Worm (Caenorhabditis elegans) whole organism, late embryonic: ENCODE measurements around the gene F13A2.9.

Source experiments
- C08G9.2 ChIP-seq: sonication (generic microtip); optimal IDR thresholded peaks from 2 replicates; lab custom pipeline; 2016; ENCODE audit warnings: mild to moderate bottlenecking, missing genetic modification characterization, moderate library complexity, missing compliant biosample characterization
- C38D4.7 ChIP-seq: fragments of 200-800 bp; sonication (Bioruptor generic); optimal IDR thresholded peaks from 2 replicates; lab custom pipeline; 2018; ENCODE audit warnings: mild to moderate bottlenecking, missing genetic modification characterization, moderate library complexity, missing compliant biosample characterization
- F13H6.1 ChIP-seq: sonication (generic microtip); optimal IDR thresholded peaks from 2 replicates; lab custom pipeline; 2016; ENCODE audit warnings: missing genetic modification characterization, missing compliant biosample characterization
- K02D7.2 ChIP-seq: sonication (generic microtip); optimal IDR thresholded peaks from 2 replicates; lab custom pipeline; 2017; ENCODE audit warnings: mild to moderate bottlenecking, missing genetic modification characterization, missing compliant biosample characterization
- K09A11.1 ChIP-seq: sonication (generic microtip); optimal IDR thresholded peaks from 2 replicates; lab custom pipeline; 2017; ENCODE audit warnings: antibody characterized with exemption, mild to moderate bottlenecking, missing genetic modification characterization, missing compliant biosample characterization; ENCODE audit not compliant: insufficient read depth
- ahr-1 ChIP-seq: sonication (generic microtip); optimal IDR thresholded peaks from 2 replicates; lab custom pipeline; 2016; ENCODE audit warnings: missing genetic modification characterization, missing compliant biosample characterization
- ceh-14 ChIP-seq: sonication (generic microtip); optimal IDR thresholded peaks from 2 replicates; lab custom pipeline; 2016; ENCODE audit warnings: missing genotype, missing genetic modification characterization, missing compliant biosample characterization
- ceh-18 ChIP-seq: sonication (generic microtip); optimal IDR thresholded peaks from 2 replicates; lab custom pipeline; 2016; ENCODE audit warnings: missing genetic modification characterization, missing compliant biosample characterization
- ceh-19 ChIP-seq: fragments of 200-800 bp; sonication (Bioruptor generic); optimal IDR thresholded peaks from 2 replicates; lab custom pipeline; 2018; ENCODE audit warnings: mild to moderate bottlenecking, missing genetic modification characterization, missing compliant biosample characterization
- ceh-22 ChIP-seq: sonication (generic microtip); optimal IDR thresholded peaks from 2 replicates; lab custom pipeline; 2017; ENCODE audit warnings: missing biosample characterization, missing genetic modification characterization
- ceh-31 ChIP-seq: sonication (generic microtip); optimal IDR thresholded peaks from 2 replicates; lab custom pipeline; 2016; ENCODE audit warnings: missing genetic modification characterization, missing compliant biosample characterization
- ceh-45 ChIP-seq: fragments of 200-800 bp; sonication (Bioruptor generic); IDR thresholded peaks from 2 replicates; pipeline ENCODE4 v1.3.6; 2022; ENCODE audit warnings: missing genetic modification reagents, missing genetic modification characterization, missing compliant biosample characterization
- ceh-48 ChIP-seq: sonication (generic microtip); optimal IDR thresholded peaks from 2 replicates; lab custom pipeline; 2016; ENCODE audit warnings: missing genetic modification characterization, inconsistent platforms, missing compliant biosample characterization
- ceh-6 ChIP-seq: fragments of 200-800 bp; sonication (Bioruptor generic); optimal IDR thresholded peaks from 2 replicates; lab custom pipeline; 2018; ENCODE audit warnings: mild to moderate bottlenecking, missing genetic modification characterization, missing compliant biosample characterization
- ceh-9 ChIP-seq: sonication (generic microtip); optimal IDR thresholded peaks from 2 replicates; lab custom pipeline; 2016; ENCODE audit warnings: mild to moderate bottlenecking, missing genetic modification characterization, inconsistent platforms, missing compliant biosample characterization
- dve-1 ChIP-seq: sonication (generic microtip); optimal IDR thresholded peaks from 2 replicates; lab custom pipeline; 2017; ENCODE audit warnings: antibody characterized with exemption, mild to moderate bottlenecking, missing genetic modification characterization, missing compliant biosample characterization
- elt-2 ChIP-seq: sonication (generic microtip); optimal IDR thresholded peaks from 2 replicates; lab custom pipeline; 2016; ENCODE audit warnings: missing genetic modification reagents, missing genetic modification characterization, missing compliant biosample characterization
- fkh-10 ChIP-seq: fragments of 150-350 bp; optimal IDR thresholded peaks from 2 replicates; lab custom pipeline; 2014; ENCODE audit warnings: missing biosample characterization, missing genetic modification reagents, missing genetic modification characterization
- fkh-6 ChIP-seq: sonication (generic microtip); optimal IDR thresholded peaks from 2 replicates; lab custom pipeline; 2016; ENCODE audit warnings: missing genetic modification characterization, missing compliant biosample characterization
- hlh-15 ChIP-seq: sonication (generic microtip); optimal IDR thresholded peaks from 2 replicates; lab custom pipeline; 2016; ENCODE audit warnings: missing genetic modification characterization, missing compliant biosample characterization
- hlh-30 ChIP-seq: sonication (generic microtip); optimal IDR thresholded peaks from 2 replicates; lab custom pipeline; 2017; ENCODE audit warnings: antibody characterized with exemption, missing genetic modification characterization, missing compliant biosample characterization; ENCODE audit not compliant: insufficient read depth
- hlh-8 ChIP-seq: sonication (generic microtip); optimal IDR thresholded peaks from 2 replicates; lab custom pipeline; 2016; ENCODE audit warnings: missing genotype, missing genetic modification characterization, missing compliant biosample characterization
- lin-11 ChIP-seq: fragments of 200-800 bp; sonication (Bioruptor generic); optimal IDR thresholded peaks from 2 replicates; lab custom pipeline; 2018; ENCODE audit warnings: mild to moderate bottlenecking, missing genetic modification characterization, missing compliant biosample characterization
- madf-2 ChIP-seq: sonication (generic microtip); optimal IDR thresholded peaks from 2 replicates; lab custom pipeline; 2017; ENCODE audit warnings: missing genetic modification characterization, missing compliant biosample characterization
- mec-3 ChIP-seq: sonication (generic microtip); optimal IDR thresholded peaks from 2 replicates; lab custom pipeline; 2016; ENCODE audit warnings: borderline replicate concordance, missing genetic modification characterization, missing compliant biosample characterization
- nhr-11 ChIP-seq: fragments of 150-350 bp; optimal IDR thresholded peaks from 2 replicates; lab custom pipeline; 2014; ENCODE audit warnings: missing biosample characterization, missing genetic modification characterization
- nhr-232 ChIP-seq: sonication (generic microtip); optimal IDR thresholded peaks from 2 replicates; lab custom pipeline; 2016; ENCODE audit warnings: missing genetic modification characterization, missing compliant biosample characterization
- odd-2 ChIP-seq: sonication (generic microtip); optimal IDR thresholded peaks from 2 replicates; lab custom pipeline; 2017; ENCODE audit warnings: antibody characterized with exemption, mild to moderate bottlenecking, missing genetic modification characterization, missing compliant biosample characterization
- pag-3 ChIP-seq: sonication (generic microtip); optimal IDR thresholded peaks from 2 replicates; lab custom pipeline; 2016; ENCODE audit warnings: missing compliant biosample characterization, missing genetic modification characterization, borderline replicate concordance
- pat-9 ChIP-seq: fragments of 200-800 bp; sonication (Bioruptor generic); optimal IDR thresholded peaks from 2 replicates; lab custom pipeline; 2018; ENCODE audit warnings: mild to moderate bottlenecking, missing genetic modification characterization, moderate library complexity, missing compliant biosample characterization
- pqm-1 ChIP-seq: sonication (generic microtip); optimal IDR thresholded peaks from 2 replicates; lab custom pipeline; 2016; ENCODE audit warnings: missing genetic modification characterization, missing compliant biosample characterization
- pros-1 ChIP-seq: fragments of 150-350 bp; optimal IDR thresholded peaks from 2 replicates; lab custom pipeline; 2014; ENCODE audit warnings: missing biosample characterization, missing genetic modification reagents, missing genetic modification characterization
- ref-2 ChIP-seq: sonication (generic microtip); optimal IDR thresholded peaks from 2 replicates; lab custom pipeline; 2016; ENCODE audit warnings: missing genetic modification characterization, missing compliant biosample characterization
- rnt-1 ChIP-seq: sonication (generic microtip); optimal IDR thresholded peaks from 2 replicates; lab custom pipeline; 2016; ENCODE audit warnings: missing genetic modification characterization, missing compliant biosample characterization
- sox-2 ChIP-seq: fragments of 200-800 bp; sonication (Bioruptor generic); IDR thresholded peaks from 2 replicates; pipeline ENCODE4 v1.3.6; 2022; ENCODE audit warnings: missing genetic modification reagents, missing genetic modification characterization, missing compliant biosample characterization
- tbx-2 ChIP-seq: sonication (generic microtip); optimal IDR thresholded peaks from 2 replicates; lab custom pipeline; 2016; ENCODE audit warnings: missing genetic modification characterization, missing compliant biosample characterization
- tbx-7 ChIP-seq: sonication (generic microtip); optimal IDR thresholded peaks from 2 replicates; lab custom pipeline; 2016; ENCODE audit warnings: missing genotype, missing genetic modification characterization, missing compliant biosample characterization
- unc-55 ChIP-seq: sonication (generic microtip); optimal IDR thresholded peaks from 2 replicates; lab custom pipeline; 2017; ENCODE audit warnings: missing biosample characterization, missing genetic modification reagents, missing genetic modification characterization
- unc-86 ChIP-seq: sonication (generic microtip); optimal IDR thresholded peaks from 2 replicates; lab custom pipeline; 2016; ENCODE audit warnings: missing genetic modification characterization, missing compliant biosample characterization
- ztf-16 ChIP-seq: sonication (generic microtip); optimal IDR thresholded peaks from 2 replicates; lab custom pipeline; 2017; ENCODE audit warnings: missing genetic modification characterization, missing compliant biosample characterization

The F13A2.9 gene

ce11 chrV:4387916-4388315, 614 bp upstream of the F13A2.9 start:
- TF ChIP-seq K02D7.2 (tag; lab: Kevin White, UChicago): no peak
- no peak for TF ChIP-seq ceh-31
- TF ChIP-seq ahr-1 (tag; lab: Kevin White, UChicago): no peak
- TF ChIP-seq rnt-1: no peak

- no peak for TF ChIP-seq C08G9.2
- no peak for TF ChIP-seq tbx-7 (tag; lab: Kevin White, UChicago)
- no peak for TF ChIP-seq ceh-48 (tag; lab: Kevin White, UChicago)
- no peak for TF ChIP-seq pros-1 (tag; lab: Kevin White, UChicago)
- TF ChIP-seq ceh-18 (tag; lab: Kevin White, UChicago): no peak
- no peak for TF ChIP-seq rnt-1
- no peak for TF ChIP-seq lin-11
- no peak for TF ChIP-seq ceh-6 (GFP tag; lab: Kevin White, UChicago)
- TF ChIP-seq F13H6.1 (tag; lab: Kevin White, UChicago): no peak
- no peak for TF ChIP-seq pag-3 (tag; lab: Kevin White, UChicago)
- TF ChIP-seq tbx-2 (tag; lab: Kevin White, UChicago): no peak
Observed at ce11 chrV:4386173-4386572, 1.1 kb downstream of the F13A2.9 start, which contains the start of gene F13A2.10. Gene F13A2.10 (minus strand): TSS chrV:4386273.

- TF ChIP-seq sox-2 (GFP tag; lab: Robert Waterston, UW): no peak
- TF ChIP-seq hlh-15 (tag; lab: Kevin White, UChicago): no peak
- no peak for TF ChIP-seq pag-3 (tag; lab: Kevin White, UChicago)
- TF ChIP-seq fkh-6 (tag; lab: Kevin White, UChicago): no peak
- TF ChIP-seq odd-2 (tag; lab: Kevin White, UChicago): no peak
- no peak for TF ChIP-seq K09A11.1
- no peak for TF ChIP-seq ceh-6 (GFP tag; lab: Kevin White, UChicago)
- no peak for TF ChIP-seq pat-9 (tag; lab: Kevin White, UChicago)
- no peak for TF ChIP-seq ceh-22
- no peak for TF ChIP-seq madf-2
- no peak for TF ChIP-seq hlh-8 (tag; lab: Kevin White, UChicago)
Observed at ce11 chrV:4384482-4384881, 2.8 kb downstream of the F13A2.9 start, which contains the start of gene F13A2.2. Gene F13A2.2 (minus strand): TSS chrV:4384582.

- no peak for TF ChIP-seq fkh-10 (GFP tag; lab: Kevin White, UChicago)
- TF ChIP-seq hlh-15 (tag; lab: Kevin White, UChicago): no peak
- TF ChIP-seq C38D4.7 (GFP tag; lab: Kevin White, UChicago): no peak
- no peak for TF ChIP-seq nhr-232 (tag; lab: Kevin White, UChicago)
- TF ChIP-seq ceh-31: no peak
- TF ChIP-seq K02D7.2 (tag; lab: Kevin White, UChicago): no peak
- no peak for TF ChIP-seq ceh-48 (tag; lab: Kevin White, UChicago)
- TF ChIP-seq fkh-6 (tag; lab: Kevin White, UChicago): no peak
- TF ChIP-seq dve-1 (tag; lab: Kevin White, UChicago): no peak
- no peak for TF ChIP-seq pqm-1 (tag; lab: Kevin White, UChicago)
- no peak for TF ChIP-seq mec-3 (tag; lab: Kevin White, UChicago)
- no peak for TF ChIP-seq odd-2 (tag; lab: Kevin White, UChicago)
- no peak for TF ChIP-seq unc-55 (GFP tag; lab: Kevin White, UChicago)
- no peak for TF ChIP-seq rnt-1
- TF ChIP-seq ceh-9 (tag; lab: Kevin White, UChicago): no peak
- TF ChIP-seq pros-1 (tag; lab: Kevin White, UChicago): no peak
- no peak for TF ChIP-seq nhr-11 (tag; lab: Kevin White, UChicago)
Observed at ce11 chrV:4382298-4382697, 5.0 kb downstream of the F13A2.9 start, which contains the start of gene F13A2.1. Gene F13A2.1 (minus strand): TSS chrV:4382398.

ce11 chrV:4377622-4378021, 9.7 kb downstream of the F13A2.9 start, which contains the start of gene F32D1.8:
Gene F32D1.8 (minus strand): TSS chrV:4377722.
- TF ChIP-seq ceh-19 (GFP tag; lab: Kevin White, UChicago): no peak
- TF ChIP-seq hlh-30 (tag; lab: Kevin White, UChicago): no peak
- no peak for TF ChIP-seq fkh-6 (tag; lab: Kevin White, UChicago)
- no peak for TF ChIP-seq dve-1 (tag; lab: Kevin White, UChicago)
- TF ChIP-seq nhr-232 (tag; lab: Kevin White, UChicago): no peak
- no peak for TF ChIP-seq pros-1 (tag; lab: Kevin White, UChicago)
- TF ChIP-seq ceh-45: no peak
- no peak for TF ChIP-seq ref-2 (tag; lab: Kevin White, UChicago)
- no peak for TF ChIP-seq F13H6.1 (tag; lab: Kevin White, UChicago)
- no peak for TF ChIP-seq ceh-14 (tag; lab: Kevin White, UChicago)
- no peak for TF ChIP-seq unc-86 (tag; lab: Kevin White, UChicago)
- TF ChIP-seq K09A11.1: no peak
- TF ChIP-seq elt-2: no peak
- TF ChIP-seq ztf-16: no peak
- no peak for TF ChIP-seq K02D7.2 (tag; lab: Kevin White, UChicago)
- TF ChIP-seq rnt-1: no peak
